ENCODE assay signal across 3 fruit fly cellular contexts in genomic region chr2L:1316422-1316821, dm6.
A peak's percentile ranks its signal among the peaks of the same experiment; 100 is the strongest.
TF ChIP-seq lines count a peak whose summit lies in the region.

No protein-coding gene starts in this region.

- TF ChIP-seq CTCF in whole organism, embryonic (GFP tag; optimal IDR thresholded peaks at IDR 0.05; lab: Kevin White, UChicago) = no peak

TF ChIP-seq in whole organism, embryonic, 481 proteins besides CTCF, POLR2A, EP300 and RAD21 (continues in another document):
- no peak for TF ChIP-seq org-1 (GFP tag; optimal IDR thresholded peaks at IDR 0.05; lab: Kevin White, UChicago)
- peak; percentile 53 for TF ChIP-seq CG2120 (GFP tag; optimal IDR thresholded peaks at IDR 0.05; lab: Kevin White, UChicago)
- TF ChIP-seq Fer3 (tag; optimal IDR thresholded peaks at IDR 0.05; lab: Kevin White, UChicago) = peak; percentile 29
- TF ChIP-seq Antp (GFP tag; optimal IDR thresholded peaks at IDR 0.05; lab: Kevin White, UChicago) = peak; percentile 44
- TF ChIP-seq CG3726 (GFP tag; IDR thresholded peaks at IDR 0.05; lab: Robert Waterston, UW) = no peak
- TF ChIP-seq CG8290 (GFP tag; optimal IDR thresholded peaks at IDR 0.05; lab: Kevin White, UChicago) = no peak
- peak in 1 of 2 experiments; percentile 24 for TF ChIP-seq CG8290 (tag; optimal IDR thresholded peaks at IDR 0.05; lab: Kevin White, UChicago)
- TF ChIP-seq CG2116 (GFP tag; optimal IDR thresholded peaks at IDR 0.05; lab: Kevin White, UChicago) = no peak
- TF ChIP-seq CG7556 (GFP tag; optimal IDR thresholded peaks at IDR 0.05; lab: Kevin White, UChicago) = peak; percentile 54
- no peak for TF ChIP-seq C15 (GFP tag; IDR thresholded peaks at IDR 0.05; lab: Robert Waterston, UW)
- peak; percentile 23 for TF ChIP-seq bcd (GFP tag; optimal IDR thresholded peaks at IDR 0.05; lab: Kevin White, UChicago)
- TF ChIP-seq D19A (tag; optimal IDR thresholded peaks at IDR 0.05; lab: Kevin White, UChicago) = peak; percentile 12
- peak; percentile 52; the same call in 1 of the 2 replicates for TF ChIP-seq chm (GFP tag; IDR thresholded peaks at IDR 0.05; lab: Robert Waterston, UW)
- TF ChIP-seq CG3407 (GFP tag; optimal IDR thresholded peaks at IDR 0.05; lab: Kevin White, UChicago) = peak; percentile 5
- peak; percentile 36 for TF ChIP-seq CG7839 (tag; optimal IDR thresholded peaks at IDR 0.05; lab: Kevin White, UChicago)
- no peak for TF ChIP-seq Six4 (GFP tag; optimal IDR thresholded peaks at IDR 0.05; lab: Kevin White, UChicago)
- TF ChIP-seq PHDP (tag; optimal IDR thresholded peaks at IDR 0.05; lab: Kevin White, UChicago) = peak; percentile 32
- TF ChIP-seq nerfin-2 (GFP tag; IDR thresholded peaks at IDR 0.05; lab: Robert Waterston, UW; ENCODE audit: partially characterized antibody) = no peak
- no peak for TF ChIP-seq tna (GFP tag; IDR thresholded peaks at IDR 0.05; lab: Robert Waterston, UW; ENCODE audit: partially characterized antibody)
- TF ChIP-seq pnt (GFP tag; optimal IDR thresholded peaks at IDR 0.05; lab: Kevin White, UChicago) = peak; percentile 26
- TF ChIP-seq phol (tag; optimal IDR thresholded peaks at IDR 0.05; lab: Kevin White, UChicago) = peak; percentile 9
- TF ChIP-seq salm (tag; optimal IDR thresholded peaks at IDR 0.05; lab: Kevin White, UChicago) = no peak
- peak; percentile 30 for TF ChIP-seq CG16863 (GFP tag; optimal IDR thresholded peaks at IDR 0.05; lab: Kevin White, UChicago)
- TF ChIP-seq E2f1 (GFP tag; IDR thresholded peaks at IDR 0.05; lab: Robert Waterston, UW) = no peak
- TF ChIP-seq chinmo (GFP tag; IDR thresholded peaks at IDR 0.05; lab: Robert Waterston, UW; ENCODE audit: partially characterized antibody) = no peak
- TF ChIP-seq CG6689 (GFP tag; IDR thresholded peaks at IDR 0.05; lab: Robert Waterston, UW) = peak; percentile 46; the same call in 1 of the 2 replicates
- peak; percentile 57 for TF ChIP-seq vvl (GFP tag; IDR thresholded peaks at IDR 0.05; lab: Robert Waterston, UW)
- TF ChIP-seq slou (GFP tag; optimal IDR thresholded peaks at IDR 0.05; lab: Kevin White, UChicago) = peak; percentile 16
- peak; percentile 29 for TF ChIP-seq CG12769 (tag; optimal IDR thresholded peaks at IDR 0.05; lab: Kevin White, UChicago)
- peak; percentile 6 for TF ChIP-seq shn (GFP tag; optimal IDR thresholded peaks at IDR 0.05; lab: Kevin White, UChicago)

TF ChIP-seq in whole organism, prepupa, 60 proteins besides CTCF, POLR2A, EP300 and RAD21:
- no peak for TF ChIP-seq Sox15 (GFP tag; optimal IDR thresholded peaks at IDR 0.05; lab: Kevin White, UChicago)
- TF ChIP-seq OdsH (GFP tag; optimal IDR thresholded peaks at IDR 0.05; lab: Kevin White, UChicago) = peak; percentile 2
- TF ChIP-seq Eip78C (GFP tag; lab: Kevin White, UChicago) = peak; percentile 41
- TF ChIP-seq salr (GFP tag; optimal IDR thresholded peaks at IDR 0.05; lab: Kevin White, UChicago) = no peak

TF ChIP-seq in whole organism, pupa, 21 proteins besides CTCF, POLR2A, EP300 and RAD21:
- TF ChIP-seq Ets98B (GFP tag; IDR thresholded peaks at IDR 0.05; lab: Robert Waterston, UW) (no peak), CG8159 (tag; optimal IDR thresholded peaks at IDR 0.05; lab: Kevin White, UChicago) (peak; percentile 6)

Comparison
In these comparisons a context has a peak if more than half of its experiments do, and no peak if none do; other contexts are left out.
1. Of the 7 proteins assayed by ChIP-seq in both whole organism, embryonic and whole organism, prepupa: peak only in whole organism, embryonic: Blimp-1 and Sox102F; only in whole organism, prepupa: none; in both: none; in neither: 5.